Worm (Caenorhabditis elegans) whole organism, L4 larva: ENCODE measurements around the gene pxl-1.
A peak's percentile ranks its signal among the peaks of the same experiment; 100 is the strongest.

Experiments
- F37D6.2 ChIP-seq: sonication (generic microtip); optimal IDR thresholded peaks from 2 replicates; lab custom pipeline; 2016; ENCODE audit warnings: mild to moderate bottlenecking, missing genetic modification characterization, missing compliant biosample characterization
- F49E8.2 ChIP-seq: sonication (generic microtip); optimal IDR thresholded peaks from 2 replicates; lab custom pipeline; 2016; ENCODE audit warnings: missing compliant biosample characterization, mild to moderate bottlenecking, missing genetic modification characterization, borderline replicate concordance
- T26A8.4 ChIP-seq: fragments of 200-800 bp; sonication (Bioruptor generic); IDR thresholded peaks from 2 replicates; pipeline ENCODE4 v1.3.6; 2022; ENCODE audit warnings: missing genetic modification characterization, missing compliant biosample characterization
- Y105C5A.15 ChIP-seq: fragments of 200-800 bp; sonication (Bioruptor generic); IDR thresholded peaks from 2 replicates; pipeline ENCODE4 v1.3.6; 2022; ENCODE audit warnings: missing genetic modification characterization, missing compliant biosample characterization
- Y48G9A.11 ChIP-seq: fragments of 200-800 bp; sonication (Bioruptor generic); IDR thresholded peaks from 2 replicates; pipeline ENCODE4 v1.3.6; 2022; ENCODE audit warnings: missing genetic modification reagents, missing genetic modification characterization, missing compliant biosample characterization
- ZK546.5 ChIP-seq, 2 experiments: sonication (generic microtip); optimal IDR thresholded peaks; 2 replicates each; lab custom pipeline; 2017; ENCODE audit warnings: missing biosample characterization in 2 of 2, missing genetic modification characterization in 2 of 2
- aly-2 ChIP-seq: sonication (generic microtip); optimal IDR thresholded peaks from 2 replicates; lab custom pipeline; 2018; ENCODE audit warnings: missing biosample characterization, missing genetic modification characterization
- ama-1 ChIP-seq: fragments of 150-350 bp; optimal IDR thresholded peaks from 2 replicates; lab custom pipeline; 2014; ENCODE audit warnings: inconsistent platforms, mixed read lengths
- attf-4 ChIP-seq: sonication (generic microtip); optimal IDR thresholded peaks from 3 replicates; lab custom pipeline; 2017; ENCODE audit warnings: missing biosample characterization, missing genetic modification characterization
- ceh-44 ChIP-seq: fragments of 200-800 bp; sonication (Bioruptor generic); IDR thresholded peaks from 2 replicates; pipeline ENCODE4 v1.3.6; 2022; ENCODE audit warnings: missing genetic modification reagents, missing genetic modification characterization, missing compliant biosample characterization
- ces-1 ChIP-seq: fragments of 150-350 bp; sonication (generic microtip); optimal IDR thresholded peaks from 4 replicates; lab custom pipeline; 2014; ENCODE audit warnings: missing biosample characterization, missing genetic modification reagents, missing genetic modification characterization
- daf-16 ChIP-seq, 3 experiments: sonication (generic microtip); optimal IDR thresholded peaks; 2 replicates each; lab custom pipeline; 2016 to 2017; ENCODE audit warnings: missing genetic modification characterization in 3 of 3, missing genetic modification reagents in 3 of 3, mild to moderate bottlenecking in 2 of 3, missing compliant biosample characterization in 2 of 3, missing biosample characterization in 1 of 3, moderate library complexity in 1 of 3
- dmd-8 ChIP-seq: fragments of 200-800 bp; sonication (Bioruptor generic); IDR thresholded peaks from 2 replicates; pipeline ENCODE4 v1.3.6; 2022; ENCODE audit warnings: missing genetic modification characterization, missing compliant biosample characterization
- duxl-1 ChIP-seq: sonication (generic microtip); optimal IDR thresholded peaks from 2 replicates; lab custom pipeline; 2016; ENCODE audit warnings: mild to moderate bottlenecking, missing genetic modification characterization, moderate library complexity, missing compliant biosample characterization; ENCODE audit not compliant: poor library complexity
- dve-1 ChIP-seq: sonication (generic microtip); optimal IDR thresholded peaks from 2 replicates; lab custom pipeline; 2017; ENCODE audit warnings: antibody characterized with exemption, mild to moderate bottlenecking, missing genetic modification characterization, missing compliant biosample characterization; ENCODE audit not compliant: insufficient read depth
- egl-27 ChIP-seq: sonication (generic microtip); optimal IDR thresholded peaks from 3 replicates; lab custom pipeline; 2017; ENCODE audit warnings: missing biosample characterization, missing genetic modification reagents, missing genetic modification characterization
- egl-43 ChIP-seq: fragments of 200-800 bp; sonication (Bioruptor generic); IDR thresholded peaks from 2 replicates; pipeline ENCODE4 v1.3.6; 2022; ENCODE audit warnings: missing genetic modification reagents, missing genetic modification characterization, missing compliant biosample characterization
- fkh-10 ChIP-seq: fragments of 150-350 bp; optimal IDR thresholded peaks from 2 replicates; lab custom pipeline; 2014; ENCODE audit warnings: missing biosample characterization, missing genetic modification reagents, missing genetic modification characterization
- fos-1 ChIP-seq: fragments of 150-350 bp; optimal IDR thresholded peaks from 2 replicates; lab custom pipeline; 2014; ENCODE audit warnings: missing biosample characterization, missing genetic modification characterization
- hlh-11 ChIP-seq: fragments of 200-800 bp; sonication (Bioruptor generic); optimal IDR thresholded peaks from 2 replicates; lab custom pipeline; 2018; ENCODE audit warnings: mild to moderate bottlenecking, missing genetic modification characterization, missing compliant biosample characterization
- hlh-30 ChIP-seq: sonication (generic microtip); optimal IDR thresholded peaks from 2 replicates; lab custom pipeline; 2017; ENCODE audit warnings: antibody characterized with exemption, mild to moderate bottlenecking, missing genetic modification characterization, missing compliant biosample characterization; ENCODE audit not compliant: insufficient read depth
- hmg-1.1 ChIP-seq: fragments of 200-800 bp; sonication (Bioruptor generic); IDR thresholded peaks from 2 replicates; pipeline ENCODE4 v1.3.6; 2022; ENCODE audit warnings: missing genetic modification reagents, missing genetic modification characterization, missing compliant biosample characterization
- lim-7 ChIP-seq: fragments of 200-800 bp; sonication (Bioruptor generic); IDR thresholded peaks from 2 replicates; pipeline ENCODE4 v1.3.6; 2022; ENCODE audit warnings: missing genetic modification characterization, missing compliant biosample characterization
- lin-1 ChIP-seq: fragments of 200-800 bp; sonication (Bioruptor generic); IDR thresholded peaks from 2 replicates; pipeline ENCODE4 v1.3.6; 2022; ENCODE audit warnings: missing genetic modification reagents, missing genetic modification characterization, missing compliant biosample characterization
- lin-13 ChIP-seq: fragments of 150-350 bp; optimal IDR thresholded peaks from 2 replicates; lab custom pipeline; 2014; ENCODE audit warnings: missing biosample characterization, missing genetic modification reagents, missing genetic modification characterization
- lin-15B ChIP-seq: fragments of 150-350 bp; sonication (generic microtip); optimal IDR thresholded peaks from 3 replicates; lab custom pipeline; 2014; ENCODE audit warnings: missing biosample characterization, missing genetic modification characterization
- lin-29 ChIP-seq: fragments of 200-800 bp; sonication (Bioruptor generic); IDR thresholded peaks from 2 replicates; pipeline ENCODE4 v1.3.6; 2022; ENCODE audit warnings: missing genetic modification reagents, missing genetic modification characterization, missing compliant biosample characterization
- lin-39 ChIP-seq: fragments of 150-350 bp; optimal IDR thresholded peaks from 2 replicates; lab custom pipeline; 2014; ENCODE audit warnings: missing biosample characterization, missing genetic modification reagents, missing genetic modification characterization
- lsy-2 ChIP-seq, 2 experiments: fragments of 150-350 bp in 1 of 2; sonication (generic microtip) in 1 of 2; optimal IDR thresholded peaks; 2 replicates each; lab custom pipeline; 2014 to 2017; ENCODE audit warnings: missing biosample characterization in 2 of 2, missing genetic modification characterization in 2 of 2
- madf-9 ChIP-seq: fragments of 200-800 bp; sonication (Bioruptor generic); conservative IDR thresholded peaks from 2 replicates; pipeline ENCODE4 v1.3.6; 2022; ENCODE audit warnings: missing genetic modification reagents, missing genetic modification characterization, missing compliant biosample characterization
- mdt-29 ChIP-seq: fragments of 200-800 bp; sonication (Bioruptor generic); IDR thresholded peaks from 2 replicates; pipeline ENCODE4 v1.3.6; 2022; ENCODE audit warnings: missing genetic modification reagents, missing genetic modification characterization, missing compliant biosample characterization
- mep-1 ChIP-seq: fragments of 150-350 bp; sonication (generic microtip); optimal IDR thresholded peaks from 3 replicates; lab custom pipeline; 2014; ENCODE audit warnings: missing biosample characterization, missing genetic modification characterization
- mes-2 ChIP-seq: sonication (generic microtip); optimal IDR thresholded peaks from 2 replicates; lab custom pipeline; 2016; ENCODE audit warnings: missing genotype, mild to moderate bottlenecking, missing genetic modification characterization, missing compliant biosample characterization; ENCODE audit not compliant: poor library complexity, severe bottlenecking
- nhr-102 ChIP-seq: sonication (generic microtip); optimal IDR thresholded peaks from 2 replicates; lab custom pipeline; 2016; ENCODE audit warnings: mild to moderate bottlenecking, missing genetic modification characterization, moderate library complexity, missing compliant biosample characterization
- nhr-11 ChIP-seq: fragments of 150-350 bp; optimal IDR thresholded peaks from 2 replicates; lab custom pipeline; 2014; ENCODE audit warnings: missing biosample characterization, missing genetic modification characterization
- nhr-237 ChIP-seq: sonication (generic microtip); optimal IDR thresholded peaks from 2 replicates; lab custom pipeline; 2017; ENCODE audit warnings: missing biosample characterization, missing genetic modification characterization
- nhr-48 ChIP-seq: sonication (generic microtip); optimal IDR thresholded peaks from 2 replicates; lab custom pipeline; 2016; ENCODE audit warnings: mild to moderate bottlenecking, missing genetic modification characterization, missing compliant biosample characterization
- nhr-6 ChIP-seq: fragments of 150-350 bp; optimal IDR thresholded peaks from 2 replicates; lab custom pipeline; 2014; ENCODE audit warnings: missing biosample characterization, missing genetic modification characterization
- pha-4 ChIP-seq, 2 experiments: fragments of 150-350 bp in 1 of 2; fragments of 200-800 bp in 1 of 2; sonication (Bioruptor generic) in 1 of 2; IDR thresholded peaks in 1 of 2; optimal IDR thresholded peaks in 1 of 2; 2 replicates each; pipeline versions ENCODE4 v1.3.6 to Lab custom; 2014 to 2022; ENCODE audit warnings: missing genetic modification characterization in 2 of 2, missing genetic modification reagents in 2 of 2, missing biosample characterization in 1 of 2, missing compliant biosample characterization in 1 of 2
- php-3 ChIP-seq: fragments of 200-800 bp; sonication (Bioruptor generic); IDR thresholded peaks from 2 replicates; pipeline ENCODE4 v1.3.6; 2022; ENCODE audit warnings: missing genetic modification reagents, missing genetic modification characterization, missing compliant biosample characterization
- pqm-1 ChIP-seq: sonication (generic microtip); optimal IDR thresholded peaks from 2 replicates; lab custom pipeline; 2017; ENCODE audit warnings: missing biosample characterization, missing genetic modification characterization
- rbr-2 ChIP-seq: sonication (generic microtip); optimal IDR thresholded peaks from 2 replicates; lab custom pipeline; 2016; ENCODE audit warnings: missing genotype, missing genetic modification characterization, missing compliant biosample characterization
- set-16 ChIP-seq: fragments of 200-800 bp; sonication (Bioruptor generic); IDR thresholded peaks from 2 replicates; pipeline ENCODE4 v1.3.6; 2022; ENCODE audit warnings: missing genetic modification reagents, missing genetic modification characterization, missing compliant biosample characterization
- skn-1 ChIP-seq: fragments of 150-350 bp; optimal IDR thresholded peaks from 2 replicates; lab custom pipeline; 2014; ENCODE audit warnings: missing biosample characterization, missing genetic modification characterization
- spr-1 ChIP-seq: sonication (generic microtip); optimal IDR thresholded peaks from 2 replicates; lab custom pipeline; 2016; ENCODE audit warnings: mild to moderate bottlenecking, missing genetic modification characterization, missing compliant biosample characterization
- tag-97 ChIP-seq: fragments of 200-800 bp; sonication (Bioruptor generic); IDR thresholded peaks from 2 replicates; pipeline ENCODE4 v1.3.6; 2022; ENCODE audit warnings: missing genetic modification characterization, missing compliant biosample characterization
- unc-39 ChIP-seq: sonication (generic microtip); optimal IDR thresholded peaks from 2 replicates; lab custom pipeline; 2017; ENCODE audit warnings: missing biosample characterization, missing genetic modification characterization
- zag-1 ChIP-seq: fragments of 150-350 bp; optimal IDR thresholded peaks from 2 replicates; lab custom pipeline; 2014; ENCODE audit warnings: missing biosample characterization, missing genetic modification characterization
- zfp-2 ChIP-seq: sonication (generic microtip); optimal IDR thresholded peaks from 2 replicates; lab custom pipeline; 2016; ENCODE audit warnings: mild to moderate bottlenecking, missing genetic modification characterization, missing compliant biosample characterization
- zfp-3 ChIP-seq: fragments of 200-800 bp; sonication (Bioruptor generic); conservative IDR thresholded peaks from 2 replicates; pipeline ENCODE4 v1.3.6; 2022; ENCODE audit warnings: missing genetic modification reagents, missing genetic modification characterization, missing compliant biosample characterization
- zip-2 ChIP-seq: fragments of 150-350 bp; optimal IDR thresholded peaks from 2 replicates; lab custom pipeline; 2014; ENCODE audit warnings: missing biosample characterization, missing genetic modification characterization
- ztf-11 ChIP-seq: fragments of 150-350 bp; optimal IDR thresholded peaks from 2 replicates; lab custom pipeline; 2014; ENCODE audit warnings: missing biosample characterization, missing genetic modification characterization

The pxl-1 gene

ce11 chrIII:5845483-5845882 lies 50.3 kb downstream of the pxl-1 start (continued):
- TF ChIP-seq pha-4 (GFP tag; IDR thresholded peaks at IDR 0.05; lab: Robert Waterston, UW): no peak
- no peak for TF ChIP-seq pha-4 (tag; optimal IDR thresholded peaks at IDR 0.05; lab: Kevin White, UChicago)
- TF ChIP-seq lin-15B (tag; lab: Kevin White, UChicago): no peak
- TF ChIP-seq Y105C5A.15 (GFP tag; lab: Robert Waterston, UW): no peak
- no peak for TF ChIP-seq attf-4 (tag; lab: Kevin White, UChicago)
- TF ChIP-seq T26A8.4 (GFP tag; lab: Robert Waterston, UW): no peak
- TF ChIP-seq zfp-3 (GFP tag; lab: Robert Waterston, UW): no peak
- TF ChIP-seq ama-1 (lab: Kevin White, UChicago): no peak
- TF ChIP-seq dmd-8: no peak
- peak; percentile 22 to 70 for TF ChIP-seq lsy-2 (tag; optimal IDR thresholded peaks at IDR 0.05; lab: Kevin White, UChicago)
- peak; percentile 39 for TF ChIP-seq ces-1 (GFP tag; lab: Kevin White, UChicago)
- TF ChIP-seq egl-27 (tag; lab: Kevin White, UChicago): no peak
- TF ChIP-seq ceh-44 (GFP tag; lab: Robert Waterston, UW): no peak
- no peak for TF ChIP-seq lim-7 (GFP tag; lab: Robert Waterston, UW)
- TF ChIP-seq ZK546.5 (tag; optimal IDR thresholded peaks at IDR 0.05; lab: Kevin White, UChicago): no peak
- TF ChIP-seq lin-1 (GFP tag; lab: Robert Waterston, UW): no peak
- TF ChIP-seq aly-2 (tag; lab: Kevin White, UChicago): no peak
- no peak for TF ChIP-seq fos-1 (tag; lab: Kevin White, UChicago)
- no peak for TF ChIP-seq skn-1 (tag; lab: Kevin White, UChicago)
- TF ChIP-seq mep-1 (tag; lab: Kevin White, UChicago): peak; percentile 70
- TF ChIP-seq lin-39 (tag; lab: Kevin White, UChicago): no peak
- no peak for TF ChIP-seq daf-16 (GFP tag; optimal IDR thresholded peaks at IDR 0.05; lab: Kevin White, UChicago)
- TF ChIP-seq daf-16 (tag; optimal IDR thresholded peaks at IDR 0.05; lab: Kevin White, UChicago): no peak
- no peak for TF ChIP-seq ztf-11 (tag; lab: Kevin White, UChicago)
- peak; percentile 86 for TF ChIP-seq rbr-2 (tag; lab: Kevin White, UChicago)
- TF ChIP-seq nhr-48: no peak
- peak; percentile 65 for TF ChIP-seq fkh-10 (GFP tag; lab: Kevin White, UChicago)
- no peak for TF ChIP-seq lin-13 (GFP tag; lab: Kevin White, UChicago)
- TF ChIP-seq Y48G9A.11 (GFP tag; lab: Robert Waterston, UW): no peak
- peak; percentile 43 for TF ChIP-seq hlh-11
- no peak for TF ChIP-seq F49E8.2 (tag; lab: Kevin White, UChicago)
- no peak; the same call in 1 of the 2 replicates for TF ChIP-seq set-16 (GFP tag; lab: Robert Waterston, UW)
- no peak for TF ChIP-seq unc-39 (tag; lab: Kevin White, UChicago)
- no peak for TF ChIP-seq madf-9
- TF ChIP-seq hmg-1.1: peak; percentile 76
- no peak for TF ChIP-seq zag-1 (tag; lab: Kevin White, UChicago)
- no peak for TF ChIP-seq egl-43 (GFP tag; lab: Robert Waterston, UW)
- peak; percentile 11 for TF ChIP-seq dve-1 (tag; lab: Kevin White, UChicago)
- no peak for TF ChIP-seq nhr-237 (tag; lab: Kevin White, UChicago)
- TF ChIP-seq F37D6.2 (tag; lab: Kevin White, UChicago): peak; percentile 65
- TF ChIP-seq nhr-6 (tag; lab: Kevin White, UChicago): no peak
- TF ChIP-seq duxl-1 (tag; lab: Kevin White, UChicago): no peak
- TF ChIP-seq spr-1 (tag; lab: Kevin White, UChicago): no peak
- no peak for TF ChIP-seq tag-97 (GFP tag; lab: Robert Waterston, UW)
- no peak for TF ChIP-seq zfp-2
- TF ChIP-seq mes-2 (tag; lab: Kevin White, UChicago): peak; percentile 30
- no peak for TF ChIP-seq php-3 (GFP tag; lab: Robert Waterston, UW)
- peak; percentile 5 for TF ChIP-seq nhr-11 (tag; lab: Kevin White, UChicago)
- TF ChIP-seq pqm-1 (tag; lab: Kevin White, UChicago): no peak
- TF ChIP-seq mdt-29: no peak
- no peak for TF ChIP-seq zip-2 (tag; lab: Kevin White, UChicago)
- TF ChIP-seq nhr-102 (tag; lab: Kevin White, UChicago): no peak
- TF ChIP-seq hlh-30 (tag; lab: Kevin White, UChicago): peak; percentile 69
- TF ChIP-seq lin-29 (GFP tag; lab: Robert Waterston, UW): no peak
